Worm (Caenorhabditis elegans) whole organism, L2 larva: Measurements from ENCODE around the gene T24E12.3.

Experiments
- alr-1 ChIP-seq: fragments of 150-350 bp; optimal IDR thresholded peaks from 2 replicates; lab custom pipeline; 2014; ENCODE audit warnings: missing biosample characterization, missing genetic modification characterization
- lsy-2 ChIP-seq, 2 experiments: fragments of 150-350 bp in 1 of 2; sonication (generic microtip) in 1 of 2; optimal IDR thresholded peaks; 2 replicates each; lab custom pipeline; 2014 to 2017; ENCODE audit warnings: missing biosample characterization in 2 of 2, missing genetic modification characterization in 2 of 2
- nhr-12 ChIP-seq: fragments of 150-350 bp; optimal IDR thresholded peaks from 2 replicates; lab custom pipeline; 2014; ENCODE audit warnings: missing biosample characterization, missing genetic modification characterization
- nhr-6 ChIP-seq: fragments of 150-350 bp; optimal IDR thresholded peaks from 2 replicates; lab custom pipeline; 2014; ENCODE audit warnings: missing biosample characterization, missing genetic modification characterization
- nhr-77 ChIP-seq: fragments of 150-350 bp; optimal IDR thresholded peaks from 2 replicates; lab custom pipeline; 2014; ENCODE audit warnings: missing biosample characterization, missing genetic modification characterization
- skn-1 ChIP-seq: sonication (generic microtip); optimal IDR thresholded peaks from 2 replicates; lab custom pipeline; 2017; ENCODE audit warnings: missing biosample characterization, missing genetic modification characterization

DNA sequence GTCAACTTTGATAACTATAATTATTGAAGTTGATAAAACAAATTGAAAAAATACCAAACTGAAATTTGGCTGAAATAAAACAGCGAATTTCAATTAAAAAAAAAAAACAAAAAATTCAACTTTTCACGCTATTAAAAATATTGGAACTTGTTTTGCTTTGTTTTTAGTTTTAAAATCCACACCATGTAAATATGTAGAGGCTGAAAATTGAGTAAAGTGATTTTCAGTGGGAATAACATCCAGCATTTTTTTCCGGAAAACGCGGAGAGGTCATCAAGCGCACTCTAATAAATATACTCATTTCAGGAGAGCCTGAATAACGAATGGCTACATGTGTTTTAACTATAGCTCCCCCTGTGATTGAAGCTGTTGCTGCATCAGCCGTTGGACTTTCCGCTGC is 22.2 kb upstream of the T24E12.3 start, which contains the start of gene rcd-1:
- TF ChIP-seq nhr-12 (no peak), nhr-77 (tag; lab: Kevin White, UChicago) (no peak), nhr-6 (tag; lab: Kevin White, UChicago) (no peak), alr-1 (tag; lab: Kevin White, UChicago) (no peak), lsy-2 (tag; optimal IDR thresholded peaks at IDR 0.05; lab: Kevin White, UChicago) (no peak), skn-1 (no peak)
